Worm (Caenorhabditis elegans): Measurements from ENCODE around the gene dnj-25.

DNA sequence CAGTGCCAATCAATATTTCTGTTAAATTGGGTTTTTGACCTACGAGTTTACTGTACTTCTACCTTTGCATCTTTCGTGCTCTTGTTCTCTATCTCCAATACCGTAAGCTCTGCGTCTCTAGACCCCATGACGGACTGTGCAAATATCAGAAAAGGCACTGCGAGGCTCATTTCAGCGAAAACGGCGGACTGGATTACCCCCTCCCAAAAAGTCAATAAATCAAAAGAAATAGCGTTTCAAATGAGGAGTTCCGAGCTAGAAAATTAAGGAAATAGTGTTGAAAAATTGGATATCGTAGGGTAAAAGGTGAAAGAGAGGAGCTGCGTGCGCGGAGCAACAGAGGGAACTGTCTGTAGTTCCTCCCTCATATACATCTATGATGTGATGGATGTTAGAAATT, 17.6 kb upstream of the dnj-25 start:
- TF ChIP-seq cog-1 (tag; optimal IDR thresholded peaks at IDR 0.05): no peak
- no peak for TF ChIP-seq flt-1 (GFP tag; IDR thresholded peaks at IDR 0.05)
- no peak for TF ChIP-seq med-1 (GFP tag; optimal IDR thresholded peaks at IDR 0.05; ENCODE audit: insufficient read depth)
- TF ChIP-seq ztf-29 (GFP tag; IDR thresholded peaks at IDR 0.05): no peak
- TF ChIP-seq tab-1 (GFP tag; IDR thresholded peaks at IDR 0.05): no peak
- TF ChIP-seq ztf-23 (GFP tag; IDR thresholded peaks at IDR 0.05): no peak
- no peak for TF ChIP-seq klf-2 (GFP tag; conservative IDR thresholded peaks at IDR 0.05)

All from whole organism, midembryonic.